Worm (Caenorhabditis elegans) whole organism, late embryonic: ENCODE measurements around the gene W03G11.3.

Source experiments
- C38D4.7 ChIP-seq: fragments of 200-800 bp; sonication (Bioruptor generic); optimal IDR thresholded peaks from 2 replicates; lab custom pipeline; 2018; ENCODE audit warnings: mild to moderate bottlenecking, missing genetic modification characterization, moderate library complexity, missing compliant biosample characterization
- K09A11.1 ChIP-seq: sonication (generic microtip); optimal IDR thresholded peaks from 2 replicates; lab custom pipeline; 2017; ENCODE audit warnings: antibody characterized with exemption, mild to moderate bottlenecking, missing genetic modification characterization, missing compliant biosample characterization; ENCODE audit not compliant: insufficient read depth
- ceh-2 ChIP-seq: sonication (generic microtip); optimal IDR thresholded peaks from 2 replicates; lab custom pipeline; 2016; ENCODE audit warnings: missing genotype, missing genetic modification characterization, missing compliant biosample characterization
- ceh-24 ChIP-seq: sonication (generic microtip); optimal IDR thresholded peaks from 2 replicates; lab custom pipeline; 2016; ENCODE audit warnings: mild to moderate bottlenecking, missing genetic modification characterization, missing compliant biosample characterization
- ceh-30 ChIP-seq: fragments of 150-350 bp; optimal IDR thresholded peaks from 2 replicates; lab custom pipeline; 2014; ENCODE audit warnings: missing biosample characterization, missing genetic modification characterization
- ceh-48 ChIP-seq: sonication (generic microtip); optimal IDR thresholded peaks from 2 replicates; lab custom pipeline; 2016; ENCODE audit warnings: missing genetic modification characterization, inconsistent platforms, missing compliant biosample characterization
- ceh-6 ChIP-seq: fragments of 200-800 bp; sonication (Bioruptor generic); optimal IDR thresholded peaks from 2 replicates; lab custom pipeline; 2018; ENCODE audit warnings: mild to moderate bottlenecking, missing genetic modification characterization, missing compliant biosample characterization
- ceh-9 ChIP-seq: sonication (generic microtip); optimal IDR thresholded peaks from 2 replicates; lab custom pipeline; 2016; ENCODE audit warnings: mild to moderate bottlenecking, missing genetic modification characterization, inconsistent platforms, missing compliant biosample characterization
- dmd-4 ChIP-seq: sonication (generic microtip); optimal IDR thresholded peaks from 2 replicates; lab custom pipeline; 2016; ENCODE audit warnings: borderline replicate concordance, missing genetic modification characterization, missing compliant biosample characterization
- elt-2 ChIP-seq: sonication (generic microtip); optimal IDR thresholded peaks from 2 replicates; lab custom pipeline; 2016; ENCODE audit warnings: missing genetic modification reagents, missing genetic modification characterization, missing compliant biosample characterization
- elt-4 ChIP-seq: sonication (generic microtip); optimal IDR thresholded peaks from 2 replicates; lab custom pipeline; 2016; ENCODE audit warnings: missing genetic modification characterization, missing compliant biosample characterization
- ets-4 ChIP-seq: sonication (generic microtip); optimal IDR thresholded peaks from 2 replicates; lab custom pipeline; 2016; ENCODE audit warnings: missing genetic modification characterization, missing compliant biosample characterization
- fax-1 ChIP-seq: sonication (generic microtip); optimal IDR thresholded peaks from 2 replicates; lab custom pipeline; 2016; ENCODE audit warnings: missing genotype, missing genetic modification characterization, missing compliant biosample characterization
- gmeb-2 ChIP-seq: sonication (generic microtip); optimal IDR thresholded peaks from 2 replicates; lab custom pipeline; 2016; ENCODE audit warnings: missing genetic modification characterization, inconsistent platforms, missing compliant biosample characterization
- hlh-13 ChIP-seq: fragments of 200-800 bp; sonication (Bioruptor generic); optimal IDR thresholded peaks from 2 replicates; lab custom pipeline; 2018; ENCODE audit warnings: mild to moderate bottlenecking, missing genetic modification characterization, missing compliant biosample characterization
- hlh-6 ChIP-seq: sonication (generic microtip); optimal IDR thresholded peaks from 2 replicates; lab custom pipeline; 2016; ENCODE audit warnings: missing genotype, missing genetic modification characterization, missing compliant biosample characterization
- hlh-8 ChIP-seq: sonication (generic microtip); optimal IDR thresholded peaks from 2 replicates; lab custom pipeline; 2016; ENCODE audit warnings: missing genotype, missing genetic modification characterization, missing compliant biosample characterization
- nhr-232 ChIP-seq: sonication (generic microtip); optimal IDR thresholded peaks from 2 replicates; lab custom pipeline; 2016; ENCODE audit warnings: missing genetic modification characterization, missing compliant biosample characterization
- npax-4 ChIP-seq: sonication (generic microtip); optimal IDR thresholded peaks from 2 replicates; lab custom pipeline; 2016; ENCODE audit warnings: missing genetic modification characterization, missing compliant biosample characterization
- pag-3 ChIP-seq: sonication (generic microtip); optimal IDR thresholded peaks from 2 replicates; lab custom pipeline; 2016; ENCODE audit warnings: missing compliant biosample characterization, missing genetic modification characterization, borderline replicate concordance
- pax-1 ChIP-seq: fragments of 150-350 bp; optimal IDR thresholded peaks from 2 replicates; lab custom pipeline; 2014; ENCODE audit warnings: missing biosample characterization, missing genetic modification characterization
- pros-1 ChIP-seq: fragments of 150-350 bp; optimal IDR thresholded peaks from 2 replicates; lab custom pipeline; 2014; ENCODE audit warnings: missing biosample characterization, missing genetic modification reagents, missing genetic modification characterization
- ref-2 ChIP-seq: sonication (generic microtip); optimal IDR thresholded peaks from 2 replicates; lab custom pipeline; 2016; ENCODE audit warnings: missing genetic modification characterization, missing compliant biosample characterization
- rnt-1 ChIP-seq: sonication (generic microtip); optimal IDR thresholded peaks from 2 replicates; lab custom pipeline; 2016; ENCODE audit warnings: missing genetic modification characterization, missing compliant biosample characterization
- sdc-2 ChIP-seq: sonication (generic microtip); optimal IDR thresholded peaks from 2 replicates; lab custom pipeline; 2016; ENCODE audit warnings: missing genotype, missing genetic modification characterization, missing compliant biosample characterization
- syd-9 ChIP-seq: sonication (generic microtip); optimal IDR thresholded peaks from 2 replicates; lab custom pipeline; 2016; ENCODE audit warnings: mild to moderate bottlenecking, missing genetic modification characterization, moderate library complexity, missing compliant biosample characterization
- tbx-2 ChIP-seq: sonication (generic microtip); optimal IDR thresholded peaks from 2 replicates; lab custom pipeline; 2016; ENCODE audit warnings: missing genetic modification characterization, missing compliant biosample characterization
- tbx-7 ChIP-seq: sonication (generic microtip); optimal IDR thresholded peaks from 2 replicates; lab custom pipeline; 2016; ENCODE audit warnings: missing genotype, missing genetic modification characterization, missing compliant biosample characterization
- unc-3 ChIP-seq, 2 experiments: fragments of 200-800 bp in 1 of 2; sonication (Bioruptor generic) in 1 of 2; sonication (generic microtip) in 1 of 2; conservative IDR thresholded peaks in 1 of 2; optimal IDR thresholded peaks in 1 of 2; 2 replicates each; pipeline versions ENCODE4 v1.3.6 to Lab custom; 2016 to 2022; ENCODE audit warnings: missing compliant biosample characterization in 2 of 2, missing genetic modification characterization in 2 of 2, missing genetic modification reagents in 1 of 2
- unc-42 ChIP-seq: sonication (generic microtip); optimal IDR thresholded peaks from 2 replicates; lab custom pipeline; 2016; ENCODE audit warnings: missing genotype, missing genetic modification characterization, missing compliant biosample characterization
- unc-55 ChIP-seq: sonication (generic microtip); optimal IDR thresholded peaks from 2 replicates; lab custom pipeline; 2017; ENCODE audit warnings: missing biosample characterization, missing genetic modification reagents, missing genetic modification characterization
- zip-5 ChIP-seq: sonication (generic microtip); optimal IDR thresholded peaks from 2 replicates; lab custom pipeline; 2016; ENCODE audit warnings: missing genetic modification characterization, missing compliant biosample characterization
- ztf-16 ChIP-seq: sonication (generic microtip); optimal IDR thresholded peaks from 2 replicates; lab custom pipeline; 2017; ENCODE audit warnings: missing genetic modification characterization, missing compliant biosample characterization

W03G11.3 gene

DNA sequence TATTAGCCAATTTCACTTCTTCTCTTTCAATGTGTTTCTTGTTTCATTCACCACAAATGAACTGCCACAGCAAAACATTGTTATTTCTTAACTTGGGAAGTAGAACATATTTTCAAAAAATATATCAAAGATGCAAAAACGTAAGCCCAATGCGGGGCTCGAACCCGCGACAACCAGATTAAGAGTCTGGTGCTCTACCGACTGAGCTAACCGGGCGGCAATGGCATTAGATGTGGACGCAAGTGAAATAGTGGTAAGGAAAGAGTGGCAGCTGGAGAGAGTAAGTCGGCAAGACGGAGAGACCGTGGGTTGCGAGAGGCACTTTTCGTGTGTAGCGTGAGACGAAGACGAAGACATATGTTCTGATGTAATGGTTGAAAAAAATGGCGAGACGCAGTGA lies 2.4 kb upstream of the W03G11.3 start (continued):
- TF ChIP-seq pag-3 (tag; lab: Kevin White, UChicago) = peak; percentile 87
- TF ChIP-seq sdc-2 (tag; lab: Kevin White, UChicago) = peak; percentile 94
- TF ChIP-seq elt-4 (tag; lab: Kevin White, UChicago) = peak; percentile 77
- peak; percentile 93 for TF ChIP-seq hlh-13
- peak; percentile 13 for TF ChIP-seq pros-1 (tag; lab: Kevin White, UChicago)
- no peak for TF ChIP-seq unc-55 (GFP tag; lab: Kevin White, UChicago)
- peak; percentile 97 for TF ChIP-seq ceh-6 (GFP tag; lab: Kevin White, UChicago)
- peak; percentile 93 for TF ChIP-seq npax-4 (tag; lab: Kevin White, UChicago)
- TF ChIP-seq zip-5 (tag; lab: Kevin White, UChicago) = peak; percentile 86
- TF ChIP-seq tbx-7 (tag; lab: Kevin White, UChicago) = peak; percentile 71
- peak; percentile 89 for TF ChIP-seq ceh-48
- TF ChIP-seq ceh-24 (tag; lab: Kevin White, UChicago) = peak; percentile 89
- peak; percentile 94 for TF ChIP-seq syd-9
- peak; percentile 92 for TF ChIP-seq fax-1
- peak; percentile 96 for TF ChIP-seq unc-42 (tag; lab: Kevin White, UChicago)
- peak; percentile 84 for TF ChIP-seq K09A11.1

DNA sequence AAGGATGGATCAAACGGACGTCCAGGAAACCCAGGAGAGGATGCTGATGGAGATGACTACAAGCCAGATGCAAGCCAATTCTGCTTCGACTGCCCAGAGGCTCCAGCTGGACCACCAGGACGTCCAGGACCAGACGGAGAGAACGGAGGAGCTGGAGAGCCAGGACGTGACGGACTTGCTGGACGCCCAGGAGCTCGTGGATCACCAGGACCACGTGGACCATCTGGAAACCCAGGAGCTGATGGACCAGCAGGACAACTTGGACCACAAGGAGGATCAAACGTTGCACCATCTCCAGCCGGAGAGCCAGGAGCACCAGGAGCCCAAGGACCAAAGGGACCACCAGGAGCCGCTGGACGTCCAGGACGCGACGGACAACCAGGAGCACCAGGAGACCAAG lies 1.8 kb upstream of the W03G11.3 start:
- TF ChIP-seq hlh-6 (tag; lab: Kevin White, UChicago) (no peak), rnt-1 (tag; lab: Kevin White, UChicago) (no peak)

DNA sequence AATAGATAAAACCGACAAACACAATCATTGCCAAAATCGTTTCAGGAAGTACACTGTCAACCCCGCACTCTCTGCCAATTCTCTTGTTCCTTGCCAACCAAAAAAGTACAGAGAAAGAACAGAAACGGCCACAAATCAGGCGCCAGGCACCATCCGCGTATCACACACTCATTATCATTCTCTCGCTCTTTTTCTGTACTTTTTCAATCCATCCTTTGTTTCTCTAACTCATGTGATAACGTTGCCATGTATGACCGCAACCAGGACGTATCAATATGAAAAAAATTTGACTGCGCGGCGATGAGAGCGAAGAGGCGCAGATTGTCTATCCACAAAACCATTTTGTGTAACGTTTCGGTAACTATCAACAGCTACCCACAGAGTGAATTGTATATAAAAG lies 1.0 kb upstream of the W03G11.3 start, which contains the start of gene col-181:
col-181 (plus strand) TSS at position 301 of the 400 bp plus-strand sequence.
- no peak for TF ChIP-seq ref-2 (tag; lab: Kevin White, UChicago)
- no peak for TF ChIP-seq ceh-30 (tag; lab: Kevin White, UChicago)
- no peak for TF ChIP-seq hlh-6 (tag; lab: Kevin White, UChicago)
- TF ChIP-seq unc-3 (GFP tag; conservative IDR thresholded peaks at IDR 0.05; lab: Robert Waterston, UW) = no peak
- TF ChIP-seq unc-3 (tag; optimal IDR thresholded peaks at IDR 0.05; lab: Kevin White, UChicago) = no peak

DNA sequence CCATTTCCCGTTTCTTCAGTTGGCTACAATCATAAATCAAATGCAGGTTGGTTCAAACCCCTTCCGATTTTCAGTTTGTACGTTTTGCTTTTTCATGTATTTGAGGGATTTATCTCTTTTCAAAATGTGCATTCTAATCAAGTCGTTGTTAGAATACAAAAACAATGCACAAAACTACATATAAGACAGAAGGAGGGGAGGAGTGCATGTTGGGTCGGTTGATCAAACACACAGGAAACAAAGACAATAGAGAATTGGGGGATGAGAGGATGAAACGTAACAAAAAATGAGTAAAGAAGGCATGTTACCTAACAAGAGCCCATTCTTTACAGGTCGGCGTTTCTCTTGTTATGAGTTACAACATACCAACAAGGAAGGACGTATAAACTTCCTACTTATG lies 5.6 kb downstream of the W03G11.3 start:
- TF ChIP-seq tbx-2 (tag; lab: Kevin White, UChicago) (no peak), dmd-4 (no peak), syd-9 (no peak), nhr-232 (tag; lab: Kevin White, UChicago) (no peak), hlh-6 (tag; lab: Kevin White, UChicago) (no peak), gmeb-2 (tag; lab: Kevin White, UChicago) (no peak), C38D4.7 (GFP tag; lab: Kevin White, UChicago) (no peak), ets-4 (tag; lab: Kevin White, UChicago) (no peak), ceh-2 (no peak), hlh-8 (no peak)
- TF ChIP-seq, all 69 proteins: peak for 0

DNA sequence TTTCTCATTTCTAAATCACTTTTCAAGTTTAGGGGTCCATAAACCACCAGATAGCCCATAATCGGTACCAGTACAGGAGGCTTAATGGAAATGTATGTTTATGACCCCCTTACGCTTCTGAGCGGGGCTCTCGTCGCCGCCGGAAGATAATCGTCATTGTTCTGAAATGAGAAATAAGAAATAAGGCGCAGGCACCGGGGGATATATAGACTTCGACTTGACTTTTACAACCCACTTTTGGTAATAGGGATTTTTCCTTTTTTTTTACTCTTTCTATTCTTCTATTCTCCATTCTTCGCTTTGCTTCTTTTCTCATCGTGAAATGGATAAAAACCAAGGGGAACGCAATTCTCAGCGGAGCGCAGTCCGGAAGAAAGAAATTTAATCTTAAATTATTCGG lies 8.4 kb downstream of the W03G11.3 start:
- TF ChIP-seq pax-1 (tag; lab: Kevin White, UChicago) = no peak
- no peak for TF ChIP-seq ceh-9
- TF ChIP-seq hlh-6 (tag; lab: Kevin White, UChicago) = no peak
- no peak for TF ChIP-seq npax-4 (tag; lab: Kevin White, UChicago)
- no peak for TF ChIP-seq elt-2 (tag; lab: Kevin White, UChicago)
- no peak for TF ChIP-seq syd-9

DNA sequence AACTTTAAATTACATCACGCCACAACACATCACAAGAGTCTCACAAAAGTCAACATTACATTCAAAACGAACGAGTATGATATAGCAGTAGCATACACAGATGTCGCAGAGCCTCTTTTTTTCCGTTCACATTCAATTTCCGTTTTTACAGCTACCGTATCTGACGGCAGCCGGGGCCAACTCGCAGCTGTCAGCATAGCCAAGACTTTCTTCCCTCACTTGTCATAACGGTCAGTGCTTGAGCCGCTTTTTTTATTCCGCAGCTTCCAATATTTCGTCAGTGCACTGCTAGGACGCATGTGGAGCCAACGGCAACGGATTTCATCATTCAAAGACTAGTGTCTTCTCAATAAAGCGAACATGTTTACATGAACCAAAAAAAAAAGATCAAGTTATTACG lies 9.6 kb downstream of the W03G11.3 start:
- TF ChIP-seq ztf-16 (tag; lab: Kevin White, UChicago) (no peak), ceh-2 (no peak)
